Fruit fly (Drosophila melanogaster) whole organism, embryonic: ENCODE results near the gene Pink1.

Source experiments
- BtbVII ChIP-seq: fragments of 200-800 bp; sonication (Bioruptor generic); optimal IDR thresholded peaks from 3 replicates; lab custom pipeline; 2017; ENCODE audit warnings: missing biosample characterization, mild to moderate bottlenecking, missing genetic modification characterization
- CG11085 ChIP-seq: fragments of 200-800 bp; sonication (Bioruptor generic); IDR thresholded peaks from 2 replicates; pipeline ENCODE4 v1.3.6; 2022; ENCODE audit warnings: missing biosample characterization, missing genetic modification characterization
- CG11696 ChIP-seq: fragments of 200-800 bp; sonication (Bioruptor generic); IDR thresholded peaks from 2 replicates; pipeline ENCODE4 v1.3.6; 2022; ENCODE audit warnings: missing biosample characterization, missing genetic modification characterization
- CG12219 ChIP-seq: fragments of 200-800 bp; sonication (Bioruptor generic); optimal IDR thresholded peaks from 3 replicates; lab custom pipeline; 2018; ENCODE audit warnings: missing biosample characterization, mild to moderate bottlenecking, missing genetic modification characterization
- CG12942 ChIP-seq: fragments of 200-800 bp; sonication (Bioruptor generic); optimal IDR thresholded peaks from 3 replicates; lab custom pipeline; 2016; ENCODE audit warnings: missing biosample characterization, missing genetic modification characterization
- CG13123 ChIP-seq: fragments of 200-800 bp; sonication (Bioruptor generic); optimal IDR thresholded peaks from 2 replicates; lab custom pipeline; 2016; ENCODE audit warnings: missing biosample characterization, missing genetic modification characterization
- CG13296 ChIP-seq: fragments of 200-800 bp; sonication (Bioruptor generic); optimal IDR thresholded peaks from 3 replicates; lab custom pipeline; 2018; ENCODE audit warnings: missing biosample characterization, mild to moderate bottlenecking, missing genetic modification characterization
- CG16813 ChIP-seq: fragments of 200-800 bp; sonication (Bioruptor generic); IDR thresholded peaks from 3 replicates; pipeline ENCODE4 v1.3.6; 2022; ENCODE audit warnings: missing biosample characterization, missing genetic modification characterization; ENCODE audit not compliant: partially characterized antibody
- CG18599 ChIP-seq: fragments of 200-800 bp; sonication (Bioruptor generic); optimal IDR thresholded peaks from 3 replicates; lab custom pipeline; 2017; ENCODE audit warnings: missing biosample characterization, missing genetic modification characterization, mild to moderate bottlenecking, moderate library complexity, missing genetic modification reagents
- CG18619 ChIP-seq: fragments of 200-800 bp; sonication (Bioruptor generic); optimal IDR thresholded peaks from 3 replicates; lab custom pipeline; 2017; ENCODE audit warnings: missing biosample characterization, mild to moderate bottlenecking, missing genetic modification characterization
- CG2116 ChIP-seq: fragments of 200-800 bp; sonication (Bioruptor generic); optimal IDR thresholded peaks from 3 replicates; lab custom pipeline; 2018; ENCODE audit warnings: missing biosample characterization, mild to moderate bottlenecking, missing genetic modification characterization
- CG2678 ChIP-seq: fragments of 200-800 bp; sonication (Bioruptor generic); optimal IDR thresholded peaks from 3 replicates; lab custom pipeline; 2019; ENCODE audit warnings: missing biosample characterization, mild to moderate bottlenecking, missing genetic modification characterization, moderate library complexity
- CG32767 ChIP-seq: fragments of 200-800 bp; sonication (Bioruptor generic); IDR thresholded peaks from 2 replicates; pipeline ENCODE4 v1.3.6; 2022; ENCODE audit warnings: missing biosample characterization, missing genetic modification characterization
- CG42726 ChIP-seq: fragments of 200-800 bp; sonication (Bioruptor generic); IDR thresholded peaks from 2 replicates; pipeline ENCODE4 v1.3.6; 2022; ENCODE audit warnings: missing biosample characterization, missing genetic modification characterization; ENCODE audit not compliant: partially characterized antibody
- CG6175 ChIP-seq: fragments of 200-800 bp; sonication (Bioruptor generic); IDR thresholded peaks from 3 replicates; pipeline ENCODE4 v1.3.6; 2022; ENCODE audit warnings: missing biosample characterization, missing genetic modification characterization
- CG6254 ChIP-seq: fragments of 200-800 bp; sonication (Bioruptor generic); optimal IDR thresholded peaks from 3 replicates; lab custom pipeline; 2017; ENCODE audit warnings: mild to moderate bottlenecking, missing biosample characterization, missing genetic modification reagents, missing genetic modification characterization
- CG9437 ChIP-seq: fragments of 200-800 bp; sonication (Bioruptor generic); optimal IDR thresholded peaks from 2 replicates; lab custom pipeline; 2018; ENCODE audit warnings: missing biosample characterization, mild to moderate bottlenecking, missing genetic modification characterization
- CG9609 ChIP-seq: fragments of 200-800 bp; sonication (Bioruptor generic); optimal IDR thresholded peaks from 3 replicates; lab custom pipeline; 2016; ENCODE audit warnings: missing biosample characterization, missing genetic modification characterization
- CoRest ChIP-seq: fragments of 200-800 bp; sonication (Bioruptor generic); optimal IDR thresholded peaks from 3 replicates; lab custom pipeline; 2018; ENCODE audit warnings: missing biosample characterization, mild to moderate bottlenecking, missing genetic modification characterization, moderate library complexity
- D19B ChIP-seq: fragments of 200-800 bp; sonication (Bioruptor generic); optimal IDR thresholded peaks from 2 replicates; lab custom pipeline; 2017; ENCODE audit warnings: missing biosample characterization, mild to moderate bottlenecking, missing genetic modification characterization
- E2f1 ChIP-seq: fragments of 200-800 bp; sonication (Bioruptor generic); IDR thresholded peaks from 2 replicates; pipeline ENCODE4 v1.3.6; 2022; ENCODE audit warnings: missing biosample characterization, missing genetic modification characterization
- ERR ChIP-seq: fragments of 200-800 bp; sonication (Bioruptor generic); optimal IDR thresholded peaks from 2 replicates; lab custom pipeline; 2016; ENCODE audit warnings: missing biosample characterization, missing genetic modification characterization
- Elba2 ChIP-seq: fragments of 200-800 bp; sonication (Bioruptor generic); optimal IDR thresholded peaks from 3 replicates; lab custom pipeline; 2016; ENCODE audit warnings: missing biosample characterization, missing genetic modification characterization
- Lpt ChIP-seq: fragments of >200 bp; optimal IDR thresholded peaks from 2 replicates; lab custom pipeline; 2018; ENCODE audit warnings: missing biosample characterization, missing genetic modification characterization
- MBD-R2 ChIP-seq: fragments of 200-800 bp; sonication (Bioruptor generic); IDR thresholded peaks from 2 replicates; pipeline ENCODE4 v1.3.6; 2022; ENCODE audit warnings: missing biosample characterization, missing genetic modification characterization
- Mrtf ChIP-seq: fragments of 200-800 bp; sonication (Bioruptor generic); IDR thresholded peaks from 3 replicates; pipeline ENCODE4 v1.3.6; 2022; ENCODE audit warnings: missing biosample characterization, missing genetic modification characterization
- Nf-YA ChIP-seq: fragments of 200-800 bp; sonication (Bioruptor generic); IDR thresholded peaks from 2 replicates; pipeline ENCODE4 v1.3.6; 2022; ENCODE audit warnings: missing biosample characterization, missing genetic modification characterization
- Pdp1 ChIP-seq, 2 experiments: fragments of 200-800 bp; sonication (Bioruptor generic); optimal IDR thresholded peaks; 3 replicates each; lab custom pipeline; 2016; ENCODE audit warnings: missing biosample characterization in 2 of 2, missing genetic modification characterization in 2 of 2, mild to moderate bottlenecking in 1 of 2, moderate library complexity in 1 of 2
- bigmax ChIP-seq: fragments of 200-800 bp; sonication (Bioruptor generic); optimal IDR thresholded peaks from 2 replicates; lab custom pipeline; 2018; ENCODE audit warnings: missing biosample characterization, mild to moderate bottlenecking, missing genetic modification characterization
- btn ChIP-seq: fragments of 200-800 bp; sonication (Bioruptor generic); optimal IDR thresholded peaks from 2 replicates; lab custom pipeline; 2016; ENCODE audit warnings: missing biosample characterization, missing genetic modification characterization
- corto ChIP-seq: fragments of 200-800 bp; sonication (Bioruptor generic); optimal IDR thresholded peaks from 2 replicates; lab custom pipeline; 2016; ENCODE audit warnings: missing biosample characterization, mild to moderate bottlenecking, missing genetic modification characterization, moderate library complexity
- crol ChIP-seq: fragments of 200-800 bp; sonication (Bioruptor generic); IDR thresholded peaks from 2 replicates; pipeline ENCODE4 v1.3.6; 2022; ENCODE audit warnings: missing biosample characterization, missing genetic modification characterization
- dati ChIP-seq: fragments of 200-800 bp; sonication (Bioruptor generic); IDR thresholded peaks from 2 replicates; pipeline ENCODE4 v1.3.6; 2022; ENCODE audit warnings: missing biosample characterization, missing genetic modification characterization
- dysf ChIP-seq: fragments of 200-800 bp; sonication (Bioruptor generic); IDR thresholded peaks from 3 replicates; pipeline ENCODE4 v1.3.6; 2022; ENCODE audit warnings: missing biosample characterization, missing genetic modification characterization
- gem ChIP-seq: fragments of 200-800 bp; sonication (Bioruptor generic); optimal IDR thresholded peaks from 2 replicates; lab custom pipeline; 2019; ENCODE audit warnings: missing biosample characterization, mild to moderate bottlenecking, missing genetic modification characterization, moderate library complexity
- hb ChIP-seq: fragments of 200-800 bp; sonication (Bioruptor generic); IDR thresholded peaks from 3 replicates; pipeline ENCODE4 v1.3.6; 2022; ENCODE audit warnings: missing biosample characterization, missing genetic modification characterization; ENCODE audit not compliant: partially characterized antibody
- kni ChIP-seq: fragments of 200-800 bp; sonication (Bioruptor generic); optimal IDR thresholded peaks from 3 replicates; lab custom pipeline; 2017; ENCODE audit warnings: mild to moderate bottlenecking, missing biosample characterization, missing genetic modification reagents, missing genetic modification characterization
- luna ChIP-seq: fragments of 200-800 bp; sonication (Bioruptor generic); optimal IDR thresholded peaks from 2 replicates; lab custom pipeline; 2016; ENCODE audit warnings: missing biosample characterization, missing genetic modification characterization
- nau ChIP-seq: fragments of 200-800 bp; sonication (Bioruptor generic); optimal IDR thresholded peaks from 3 replicates; lab custom pipeline; 2017; ENCODE audit warnings: missing biosample characterization, mild to moderate bottlenecking, missing genetic modification characterization, missing genetic modification reagents
- peb ChIP-seq: fragments of 200-800 bp; sonication (Bioruptor generic); IDR thresholded peaks from 2 replicates; pipeline ENCODE4 v1.3.6; 2022; ENCODE audit warnings: missing biosample characterization, missing genetic modification characterization
- psq ChIP-seq: fragments of 200-800 bp; sonication (Bioruptor generic); optimal IDR thresholded peaks from 2 replicates; lab custom pipeline; 2017; ENCODE audit warnings: missing biosample characterization, missing genetic modification characterization
- seq ChIP-seq: fragments of 200-800 bp; sonication (Bioruptor generic); IDR thresholded peaks from 2 replicates; pipeline ENCODE4 v1.3.6; 2022; ENCODE audit warnings: missing biosample characterization, missing genetic modification characterization
- sima ChIP-seq: fragments of 200-800 bp; sonication (Bioruptor generic); optimal IDR thresholded peaks from 2 replicates; lab custom pipeline; 2016; ENCODE audit warnings: missing biosample characterization, missing genetic modification characterization
- slbo ChIP-seq: fragments of 200-800 bp; sonication (Bioruptor generic); IDR thresholded peaks from 2 replicates; pipeline ENCODE4 v1.3.6; 2022; ENCODE audit warnings: missing biosample characterization, missing genetic modification characterization
- sna ChIP-seq: fragments of 200-800 bp; sonication (Bioruptor generic); IDR thresholded peaks from 2 replicates; pipeline ENCODE4 v1.3.6; 2022; ENCODE audit warnings: missing biosample characterization, missing genetic modification characterization; ENCODE audit not compliant: partially characterized antibody
- sqz ChIP-seq: fragments of 200-800 bp; sonication (Bioruptor generic); optimal IDR thresholded peaks from 3 replicates; lab custom pipeline; 2018; ENCODE audit warnings: missing biosample characterization, mild to moderate bottlenecking, missing genetic modification characterization
- sug ChIP-seq: fragments of 200-800 bp; optimal IDR thresholded peaks from 2 replicates; lab custom pipeline; 2019; ENCODE audit warnings: missing biosample characterization, mild to moderate bottlenecking, missing genetic modification characterization, moderate library complexity
- tgo ChIP-seq: fragments of 200-800 bp; sonication (Bioruptor generic); IDR thresholded peaks from 3 replicates; pipeline ENCODE4 v1.3.6; 2022; ENCODE audit warnings: missing biosample characterization, missing genetic modification characterization
- tin ChIP-seq: fragments of 200-800 bp; sonication (Bioruptor generic); optimal IDR thresholded peaks from 3 replicates; lab custom pipeline; 2016; ENCODE audit warnings: missing biosample characterization, missing genetic modification characterization
- tll ChIP-seq, 2 experiments: fragments of 200-800 bp in 1 of 2; fragments of >200 bp in 1 of 2; sonication (Bioruptor generic) in 1 of 2; optimal IDR thresholded peaks; 2 replicates each; lab custom pipeline; 2017 to 2019; ENCODE audit warnings: missing biosample characterization in 2 of 2, missing genetic modification characterization in 2 of 2, mild to moderate bottlenecking in 1 of 2, moderate library complexity in 1 of 2
- twi ChIP-seq: fragments of 200-800 bp; optimal IDR thresholded peaks from 2 replicates; lab custom pipeline; 2019; ENCODE audit warnings: missing biosample characterization, mild to moderate bottlenecking, missing genetic modification characterization, moderate library complexity

Pink1 gene

dm6 chrX:6702028-6702433 lies 18.4 kb downstream of the Pink1 start (continued):
- TF ChIP-seq BtbVII (GFP tag; lab: Kevin White, UChicago) = peak; percentile 28
- TF ChIP-seq nau (GFP tag; lab: Kevin White, UChicago) = peak; percentile 8
- TF ChIP-seq kni = no peak
- TF ChIP-seq tin = peak; percentile 30
- peak; percentile 34 for TF ChIP-seq CG2116 (GFP tag; lab: Kevin White, UChicago)
- TF ChIP-seq dati (GFP tag; lab: Robert Waterston, UW) = 0 out of 2 replicates have a peak, but pooled peaks have one; percentile 15
- TF ChIP-seq luna = no peak
- TF ChIP-seq CG12942 (GFP tag; lab: Kevin White, UChicago) = peak; percentile 44
- peak; percentile 69 for TF ChIP-seq seq
- TF ChIP-seq ERR (GFP tag; lab: Kevin White, UChicago) = no peak
- TF ChIP-seq CG6175 (GFP tag; lab: Robert Waterston, UW) = no peak
- TF ChIP-seq twi (tag; lab: Kevin White, UChicago) = peak; percentile 49
- no peak for TF ChIP-seq CG42726 (GFP tag; lab: Robert Waterston, UW)
- TF ChIP-seq CG18599 (GFP tag; lab: Kevin White, UChicago) = peak; percentile 46
- TF ChIP-seq Elba2 (GFP tag; lab: Kevin White, UChicago) = no peak
- no peak for TF ChIP-seq sima
- TF ChIP-seq gem (tag; lab: Kevin White, UChicago) = peak; percentile 82
- no peak for TF ChIP-seq tll (GFP tag; optimal IDR thresholded peaks at IDR 0.05; lab: Kevin White, UChicago)
- TF ChIP-seq Nf-YA (GFP tag; lab: Robert Waterston, UW) = peak; percentile 47; the same call in 1 of the 2 replicates
- 0 out of 2 replicates have a peak, but pooled peaks have one; percentile 32 for TF ChIP-seq E2f1 (GFP tag; lab: Robert Waterston, UW)
- peak; percentile 2 for TF ChIP-seq sug (tag; lab: Kevin White, UChicago)
- TF ChIP-seq btn = peak; percentile 22
- peak; percentile 68 for TF ChIP-seq dysf (GFP tag; lab: Robert Waterston, UW)
- TF ChIP-seq tgo (GFP tag; lab: Robert Waterston, UW) = peak; percentile 63
- peak; percentile 55 for TF ChIP-seq CG18619 (GFP tag; lab: Kevin White, UChicago)
- no peak for TF ChIP-seq CG16813
- no peak for TF ChIP-seq hb
- TF ChIP-seq psq (GFP tag; lab: Kevin White, UChicago) = no peak
- peak; percentile 7 for TF ChIP-seq CG13123 (GFP tag; lab: Kevin White, UChicago)
- TF ChIP-seq CG9437 (GFP tag; lab: Kevin White, UChicago) = peak; percentile 69
- TF ChIP-seq bigmax (GFP tag; lab: Kevin White, UChicago) = no peak
- peak; percentile 46 for TF ChIP-seq CG6254 (GFP tag; lab: Kevin White, UChicago)
- no peak for TF ChIP-seq Mrtf
- peak; percentile 31 to 46 for TF ChIP-seq Pdp1 (GFP tag; optimal IDR thresholded peaks at IDR 0.05; lab: Kevin White, UChicago)
- TF ChIP-seq sna = no peak
- TF ChIP-seq CG12219 (GFP tag; lab: Kevin White, UChicago) = peak; percentile 66
- no peak for TF ChIP-seq CG11085 (GFP tag; lab: Robert Waterston, UW)
- no peak for TF ChIP-seq Lpt (GFP tag; lab: Kevin White, UChicago)
- TF ChIP-seq crol (GFP tag; lab: Robert Waterston, UW) = no peak
- no peak for TF ChIP-seq MBD-R2 (GFP tag; lab: Robert Waterston, UW)
- peak; percentile 70; the same call in 1 of the 2 replicates for TF ChIP-seq CG32767
- peak; percentile 12; the same call in 1 of the 2 replicates for TF ChIP-seq slbo (GFP tag; lab: Robert Waterston, UW)
- peak; percentile 44 for TF ChIP-seq CG9609 (GFP tag; lab: Kevin White, UChicago)
- no peak for TF ChIP-seq D19B
- peak; percentile 86 for TF ChIP-seq CG11696 (GFP tag; lab: Robert Waterston, UW)
- TF ChIP-seq CG2678 (tag; lab: Kevin White, UChicago) = peak; percentile 76
- peak; percentile 17 for TF ChIP-seq CG13296 (GFP tag; lab: Kevin White, UChicago)
- TF ChIP-seq sqz (GFP tag; lab: Kevin White, UChicago) = no peak
- no peak for TF ChIP-seq corto
- TF ChIP-seq peb (GFP tag; lab: Robert Waterston, UW) = peak; percentile 25; the same call in 1 of the 2 replicates
- TF ChIP-seq CoRest (tag; lab: Kevin White, UChicago) = peak; percentile 79
